Fruit fly (Drosophila melanogaster) whole organism, embryonic: Measurements from ENCODE around the gene RtcB.

ENCODE experiments used
- Asciz ChIP-seq: fragments of 200-800 bp; sonication (Bioruptor generic); optimal IDR thresholded peaks from 2 replicates; lab custom pipeline; 2017; ENCODE audit warnings: missing biosample characterization, mild to moderate bottlenecking, missing genetic modification characterization, missing genetic modification reagents
- Bgb ChIP-seq: fragments of 200-800 bp; sonication (Bioruptor generic); IDR thresholded peaks from 2 replicates; pipeline ENCODE4 v1.3.6; 2022; ENCODE audit warnings: missing biosample characterization, missing genetic modification characterization; ENCODE audit not compliant: partially characterized antibody
- CG10267 ChIP-seq: fragments of 200-800 bp; sonication (Bioruptor generic); optimal IDR thresholded peaks from 2 replicates; lab custom pipeline; 2018; ENCODE audit warnings: missing biosample characterization, mild to moderate bottlenecking, missing genetic modification characterization, moderate library complexity
- CG12219 ChIP-seq: fragments of 200-800 bp; sonication (Bioruptor generic); optimal IDR thresholded peaks from 3 replicates; lab custom pipeline; 2018; ENCODE audit warnings: missing biosample characterization, mild to moderate bottlenecking, missing genetic modification characterization
- CG12236 ChIP-seq: fragments of 200-800 bp; sonication (Bioruptor generic); optimal IDR thresholded peaks from 2 replicates; lab custom pipeline; 2016; ENCODE audit warnings: missing biosample characterization, missing genetic modification characterization
- CG13775 ChIP-seq: fragments of 200-800 bp; sonication (Bioruptor generic); optimal IDR thresholded peaks from 3 replicates; lab custom pipeline; 2017; ENCODE audit warnings: missing biosample characterization, mild to moderate bottlenecking, missing genetic modification characterization
- CG14965 ChIP-seq: fragments of 200-800 bp; sonication (Bioruptor generic); optimal IDR thresholded peaks from 2 replicates; lab custom pipeline; 2016; ENCODE audit warnings: missing biosample characterization, missing genetic modification characterization, borderline replicate concordance
- CG17361 ChIP-seq: fragments of 200-800 bp; sonication (Bioruptor generic); IDR thresholded peaks from 3 replicates; pipeline ENCODE4 v1.3.6; 2022; ENCODE audit warnings: missing biosample characterization, missing genetic modification characterization
- CG17612 ChIP-seq: fragments of 200-800 bp; sonication (Bioruptor generic); IDR thresholded peaks from 2 replicates; pipeline ENCODE4 v1.3.6; 2022; ENCODE audit warnings: missing biosample characterization, missing genetic modification characterization
- CG18011 ChIP-seq: fragments of 200-800 bp; sonication (Bioruptor generic); optimal IDR thresholded peaks from 2 replicates; lab custom pipeline; 2017; ENCODE audit warnings: missing biosample characterization, missing genetic modification characterization, mild to moderate bottlenecking, moderate library complexity, missing genotype
- CG18764 ChIP-seq: fragments of 200-800 bp; sonication (Bioruptor generic); optimal IDR thresholded peaks from 3 replicates; lab custom pipeline; 2016; ENCODE audit warnings: missing biosample characterization, missing genetic modification characterization
- CG2116 ChIP-seq: fragments of 200-800 bp; sonication (Bioruptor generic); optimal IDR thresholded peaks from 3 replicates; lab custom pipeline; 2018; ENCODE audit warnings: missing biosample characterization, mild to moderate bottlenecking, missing genetic modification characterization
- CG2120 ChIP-seq: fragments of 200-800 bp; sonication (Bioruptor generic); optimal IDR thresholded peaks from 3 replicates; lab custom pipeline; 2016; ENCODE audit warnings: missing biosample characterization, missing genetic modification characterization
- CG31224 ChIP-seq: fragments of 200-800 bp; sonication (Bioruptor generic); IDR thresholded peaks from 2 replicates; pipeline ENCODE4 v1.3.6; 2022; ENCODE audit warnings: missing biosample characterization, missing genetic modification characterization
- CG42726 ChIP-seq: fragments of 200-800 bp; sonication (Bioruptor generic); IDR thresholded peaks from 2 replicates; pipeline ENCODE4 v1.3.6; 2022; ENCODE audit warnings: missing biosample characterization, missing genetic modification characterization; ENCODE audit not compliant: partially characterized antibody
- CG4360 ChIP-seq: fragments of 200-800 bp; sonication (Bioruptor generic); IDR thresholded peaks from 2 replicates; pipeline ENCODE4 v1.3.6; 2022; ENCODE audit warnings: missing biosample characterization, missing genetic modification characterization
- CG6791 ChIP-seq: fragments of 200-800 bp; sonication (Bioruptor generic); IDR thresholded peaks from 3 replicates; pipeline ENCODE4 v1.3.6; 2022; ENCODE audit warnings: missing biosample characterization, missing genetic modification characterization; ENCODE audit not compliant: partially characterized antibody
- CG6854 ChIP-seq: fragments of 200-800 bp; sonication (Bioruptor generic); optimal IDR thresholded peaks from 3 replicates; lab custom pipeline; 2017; ENCODE audit warnings: missing biosample characterization, mild to moderate bottlenecking, missing genetic modification characterization
- CG7357 ChIP-seq: fragments of 200-800 bp; sonication (Bioruptor generic); IDR thresholded peaks from 3 replicates; pipeline ENCODE4 v1.3.6; 2022; ENCODE audit warnings: missing biosample characterization, missing genetic modification characterization
- CG7839 ChIP-seq: fragments of 200-800 bp; sonication (Bioruptor generic); optimal IDR thresholded peaks from 3 replicates; lab custom pipeline; 2018; ENCODE audit warnings: missing biosample characterization, mild to moderate bottlenecking, missing genetic modification characterization, moderate library complexity
- CG9876 ChIP-seq: fragments of 200-800 bp; sonication (Bioruptor generic); optimal IDR thresholded peaks from 2 replicates; lab custom pipeline; 2016; ENCODE audit warnings: missing biosample characterization, missing genetic modification characterization
- Chrac-16 ChIP-seq: fragments of 200-800 bp; sonication (Bioruptor generic); optimal IDR thresholded peaks from 3 replicates; lab custom pipeline; 2016; ENCODE audit warnings: missing biosample characterization, missing genetic modification characterization
- CoRest ChIP-seq: fragments of 200-800 bp; sonication (Bioruptor generic); optimal IDR thresholded peaks from 3 replicates; lab custom pipeline; 2018; ENCODE audit warnings: missing biosample characterization, mild to moderate bottlenecking, missing genetic modification characterization, moderate library complexity
- Doc3 ChIP-seq: fragments of 200-800 bp; sonication (Bioruptor generic); IDR thresholded peaks from 3 replicates; pipeline ENCODE4 v1.3.6; 2022; ENCODE audit warnings: missing biosample characterization, missing genetic modification characterization; ENCODE audit not compliant: partially characterized antibody
- Fer1 ChIP-seq: fragments of 200-800 bp; sonication (Bioruptor generic); optimal IDR thresholded peaks from 2 replicates; lab custom pipeline; 2017; ENCODE audit warnings: missing biosample characterization, mild to moderate bottlenecking, missing genetic modification characterization
- H15 ChIP-seq: fragments of 200-800 bp; sonication (Bioruptor generic); IDR thresholded peaks from 3 replicates; pipeline ENCODE4 v1.3.6; 2022; ENCODE audit warnings: missing biosample characterization, missing genetic modification characterization
- MTF-1 ChIP-seq: fragments of 200-800 bp; sonication (Bioruptor generic); optimal IDR thresholded peaks from 2 replicates; lab custom pipeline; 2018; ENCODE audit warnings: missing biosample characterization, mild to moderate bottlenecking, missing genetic modification characterization, borderline replicate concordance
- Neu2 ChIP-seq: fragments of 200-800 bp; sonication (Bioruptor generic); optimal IDR thresholded peaks from 3 replicates; lab custom pipeline; 2016; ENCODE audit warnings: missing biosample characterization, missing genetic modification characterization, borderline replicate concordance
- Ssrp ChIP-seq: fragments of 200-800 bp; sonication (Bioruptor generic); optimal IDR thresholded peaks from 2 replicates; lab custom pipeline; 2018; ENCODE audit warnings: missing biosample characterization, mild to moderate bottlenecking, missing genetic modification characterization, moderate library complexity
- Xrp1 ChIP-seq: fragments of 200-800 bp; sonication (Bioruptor generic); IDR thresholded peaks from 2 replicates; pipeline ENCODE4 v1.3.6; 2022; ENCODE audit warnings: missing biosample characterization, missing genetic modification characterization
- esg ChIP-seq: fragments of 200-800 bp; sonication (Bioruptor generic); conservative IDR thresholded peaks from 2 replicates; pipeline ENCODE4 v1.3.6; 2022; ENCODE audit warnings: missing biosample characterization, missing genetic modification characterization
- eve ChIP-seq, 2 experiments: fragments of >200 bp; optimal IDR thresholded peaks; 2 replicates each; lab custom pipeline; 2017; ENCODE audit warnings: missing biosample characterization in 2 of 2, missing genetic modification characterization in 2 of 2
- ewg ChIP-seq: fragments of 200-800 bp; sonication (Bioruptor generic); optimal IDR thresholded peaks from 3 replicates; lab custom pipeline; 2017; ENCODE audit warnings: mild to moderate bottlenecking, missing biosample characterization, missing genetic modification reagents, missing genetic modification characterization
- fd102C ChIP-seq: fragments of 200-800 bp; sonication (Bioruptor generic); optimal IDR thresholded peaks from 2 replicates; lab custom pipeline; 2018; ENCODE audit warnings: missing biosample characterization, mild to moderate bottlenecking, missing genetic modification characterization, moderate library complexity
- fru ChIP-seq: fragments of >200 bp; optimal IDR thresholded peaks from 2 replicates; lab custom pipeline; 2017
- grau ChIP-seq: fragments of 200-800 bp; optimal IDR thresholded peaks from 3 replicates; lab custom pipeline; 2019; ENCODE audit warnings: missing biosample characterization, mild to moderate bottlenecking, missing genetic modification characterization, moderate library complexity
- gsb-n ChIP-seq: fragments of 200-800 bp; sonication (Bioruptor generic); optimal IDR thresholded peaks from 3 replicates; lab custom pipeline; 2018; ENCODE audit warnings: missing biosample characterization, mild to moderate bottlenecking, missing genetic modification characterization
- lab ChIP-seq: fragments of 200-800 bp; sonication (Bioruptor generic); optimal IDR thresholded peaks from 3 replicates; lab custom pipeline; 2017; ENCODE audit warnings: missing biosample characterization, missing genetic modification characterization, mild to moderate bottlenecking, moderate library complexity, missing genetic modification reagents
- rib ChIP-seq: fragments of 200-800 bp; sonication (Bioruptor generic); IDR thresholded peaks from 2 replicates; pipeline ENCODE4 v1.3.6; 2022; ENCODE audit warnings: missing biosample characterization, missing genetic modification characterization
- ro ChIP-seq: fragments of 200-800 bp; sonication (Bioruptor generic); IDR thresholded peaks from 2 replicates; pipeline ENCODE4 v1.3.6; 2022; ENCODE audit warnings: missing biosample characterization, missing genetic modification characterization
- salm ChIP-seq: fragments of 200-800 bp; sonication (Bioruptor generic); optimal IDR thresholded peaks from 2 replicates; lab custom pipeline; 2018; ENCODE audit warnings: missing biosample characterization, mild to moderate bottlenecking, missing genetic modification characterization
- sd ChIP-seq: fragments of 200-800 bp; sonication (Bioruptor generic); optimal IDR thresholded peaks from 3 replicates; lab custom pipeline; 2018; ENCODE audit warnings: missing biosample characterization, mild to moderate bottlenecking, missing genetic modification characterization, moderate library complexity
- slbo ChIP-seq: fragments of 200-800 bp; sonication (Bioruptor generic); IDR thresholded peaks from 2 replicates; pipeline ENCODE4 v1.3.6; 2022; ENCODE audit warnings: missing biosample characterization, missing genetic modification characterization
- sug ChIP-seq: fragments of 200-800 bp; optimal IDR thresholded peaks from 2 replicates; lab custom pipeline; 2019; ENCODE audit warnings: missing biosample characterization, mild to moderate bottlenecking, missing genetic modification characterization, moderate library complexity
- tio ChIP-seq: fragments of 200-800 bp; sonication (Bioruptor generic); optimal IDR thresholded peaks from 2 replicates; lab custom pipeline; 2017; ENCODE audit warnings: missing biosample characterization, missing genetic modification characterization, inconsistent platforms
- trem ChIP-seq: fragments of 200-800 bp; optimal IDR thresholded peaks from 3 replicates; lab custom pipeline; 2019; ENCODE audit warnings: missing biosample characterization, mild to moderate bottlenecking, missing genetic modification characterization, moderate library complexity
- trh ChIP-seq: fragments of 200-800 bp; sonication (Bioruptor generic); optimal IDR thresholded peaks from 2 replicates; lab custom pipeline; 2016; ENCODE audit warnings: missing biosample characterization, missing genetic modification characterization
- ttk ChIP-seq: fragments of 200-800 bp; sonication (Bioruptor generic); IDR thresholded peaks from 2 replicates; pipeline ENCODE4 v2.1.2; 2022; ENCODE audit warnings: missing biosample characterization, missing genetic modification characterization
- unpg ChIP-seq: fragments of 200-800 bp; sonication (Bioruptor generic); optimal IDR thresholded peaks from 3 replicates; lab custom pipeline; 2018; ENCODE audit warnings: missing biosample characterization, mild to moderate bottlenecking, missing genetic modification characterization, moderate library complexity
- wor ChIP-seq: fragments of 200-800 bp; sonication (Bioruptor generic); IDR thresholded peaks from 2 replicates; pipeline ENCODE4 v1.3.6; 2022; ENCODE audit warnings: missing biosample characterization, missing genetic modification characterization

The RtcB gene

dm6 chr2L:19444734-19445140, 14.3 kb downstream of the RtcB start, which contains the start of gene Hs2st (continued):
- TF ChIP-seq CG17612 (GFP tag; lab: Robert Waterston, UW) (peak; percentile 78), esg (peak; percentile 94), fru (lab: Kevin White, UChicago) (no peak), CG6854 (GFP tag; lab: Kevin White, UChicago) (peak; percentile 58), CG12219 (GFP tag; lab: Kevin White, UChicago) (peak; percentile 67), CG13775 (GFP tag; lab: Kevin White, UChicago) (peak; percentile 96), eve (GFP tag; optimal IDR thresholded peaks at IDR 0.05; lab: Kevin White, UChicago) (peak in 1 of 2 experiments; percentile 81), CG12236 (GFP tag; lab: Kevin White, UChicago) (peak; percentile 84), CG7357 (peak; percentile 87), slbo (GFP tag; lab: Robert Waterston, UW) (peak; percentile 98), grau (tag; lab: Kevin White, UChicago) (peak; percentile 92), sug (peak; percentile 94), H15 (GFP tag; lab: Robert Waterston, UW) (peak; percentile 92), wor (GFP tag; lab: Robert Waterston, UW) (peak; percentile 89), CG14965 (GFP tag; lab: Kevin White, UChicago) (peak; percentile 15), trem (peak; percentile 83), CG2120 (GFP tag; lab: Kevin White, UChicago) (peak; percentile 98), tio (GFP tag; lab: Kevin White, UChicago) (peak; percentile 87), Ssrp (peak; percentile 91), sd (tag; lab: Kevin White, UChicago) (peak; percentile 98), CG10267 (peak; percentile 99), CG7839 (tag; lab: Kevin White, UChicago) (peak; percentile 91), rib (peak; percentile 91; the same call in 1 of the 2 replicates), CG18764 (GFP tag; lab: Kevin White, UChicago) (peak; percentile 89), CG9876 (GFP tag; lab: Kevin White, UChicago) (peak; percentile 93), CG18011 (peak; percentile 86), CG4360 (GFP tag; lab: Robert Waterston, UW) (no peak), Fer1 (GFP tag; lab: Kevin White, UChicago) (peak; percentile 93), salm (tag; lab: Kevin White, UChicago) (peak; percentile 65), Chrac-16 (GFP tag; lab: Kevin White, UChicago) (peak; percentile 97), CG42726 (no peak), Doc3 (GFP tag; lab: Robert Waterston, UW) (no peak), fd102C (peak; percentile 27), trh (GFP tag; lab: Kevin White, UChicago) (peak; percentile 81), ewg (peak; percentile 82), Neu2 (peak; percentile 72), CG2116 (GFP tag; lab: Kevin White, UChicago) (peak; percentile 89), MTF-1 (GFP tag; lab: Kevin White, UChicago) (peak; percentile 42), ttk (peak; percentile 86), ro (peak; percentile 70), unpg (peak; percentile 89), CG17361 (GFP tag; lab: Robert Waterston, UW) (peak; percentile 95), gsb-n (tag; lab: Kevin White, UChicago) (no peak), CG6791 (no peak), Xrp1 (GFP tag; lab: Robert Waterston, UW) (peak; percentile 94), Asciz (peak; percentile 62), CG31224 (GFP tag; lab: Robert Waterston, UW) (peak; percentile 90), CoRest (tag; lab: Kevin White, UChicago) (peak; percentile 95), lab (GFP tag; lab: Kevin White, UChicago) (peak; percentile 93), Bgb (0 out of 2 replicates have a peak, but pooled peaks have one; percentile 17)
